Worm (Caenorhabditis elegans): ENCODE measurements around the gene F07C3.3.

Gene F07C3.3

DNA sequence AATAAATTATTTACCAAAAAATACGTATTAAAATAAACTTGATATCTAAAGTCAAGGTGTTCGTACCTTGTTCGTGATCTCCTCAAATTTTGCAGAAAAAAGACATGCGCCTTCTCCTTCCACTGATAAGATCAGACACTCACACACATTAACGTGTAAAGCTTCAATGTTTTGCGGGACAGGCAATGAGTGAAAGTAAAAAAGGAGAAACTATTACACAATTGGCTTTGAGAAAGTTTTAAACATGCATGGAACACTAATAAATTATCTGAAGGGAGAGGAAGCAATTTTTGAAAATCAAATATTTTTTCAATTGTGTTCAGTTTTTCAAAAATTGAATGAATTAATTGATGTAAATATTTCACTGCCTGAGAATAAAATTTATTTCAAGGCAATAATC is 7.2 kb downstream of the F07C3.3 start:
- TF ChIP-seq zim-3 (tag; optimal IDR thresholded peaks at IDR 0.05) (no peak), tbx-9 (tag; optimal IDR thresholded peaks at IDR 0.05; ENCODE audit: borderline replicate concordance) (no peak), lsl-1 (GFP tag; optimal IDR thresholded peaks at IDR 0.05) (no peak), B0336.3 (GFP tag; IDR thresholded peaks at IDR 0.05) (no peak), nfya-2 (GFP tag; IDR thresholded peaks at IDR 0.05) (no peak)

DNA sequence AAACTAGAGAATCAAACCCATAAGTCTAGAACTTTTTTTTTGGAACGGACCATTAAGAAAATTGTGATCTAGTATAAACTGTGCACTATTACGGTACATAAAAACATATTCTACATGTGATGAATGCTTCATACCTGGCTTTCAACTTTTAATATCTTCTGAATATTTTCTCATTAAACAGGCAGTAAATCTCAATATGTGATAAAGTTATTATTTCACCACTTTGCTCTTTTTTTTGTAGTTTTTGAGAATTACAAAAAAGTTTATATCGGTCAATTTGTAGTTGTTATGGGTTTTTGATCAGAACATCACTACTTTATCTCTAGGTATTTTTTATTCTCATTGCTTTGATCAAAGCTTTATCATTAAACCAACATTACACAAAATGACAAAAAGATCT is 7.8 kb downstream of the F07C3.3 start:
- no peak for TF ChIP-seq Y79H2A.3 (GFP tag; conservative IDR thresholded peaks at IDR 0.05)
- TF ChIP-seq Y95B8A.8 (GFP tag; IDR thresholded peaks at IDR 0.05): no peak
- TF ChIP-seq nhr-90 (tag; optimal IDR thresholded peaks at IDR 0.05): no peak
- no peak for TF ChIP-seq F57A8.1 (GFP tag; optimal IDR thresholded peaks at IDR 0.05)
- TF ChIP-seq madf-6 (GFP tag; IDR thresholded peaks at IDR 0.05): no peak
- TF ChIP-seq F52B5.7 (tag; optimal IDR thresholded peaks at IDR 0.05): no peak
- no peak for TF ChIP-seq D2030.7 (GFP tag; IDR thresholded peaks at IDR 0.05)
- no peak for TF ChIP-seq lin-26 (GFP tag; IDR thresholded peaks at IDR 0.05)
- no peak for TF ChIP-seq ceh-79 (tag; optimal IDR thresholded peaks at IDR 0.05)
- TF ChIP-seq pbrm-1 (GFP tag; IDR thresholded peaks at IDR 0.05): no peak
- TF ChIP-seq tbp1 (GFP tag; optimal IDR thresholded peaks at IDR 0.05): no peak
- TF ChIP-seq ZK185.1 (tag; optimal IDR thresholded peaks at IDR 0.05; ENCODE audit: poor library complexity, severe bottlenecking): no peak
- no peak for TF ChIP-seq ceh-40 (GFP tag; IDR thresholded peaks at IDR 0.05)
- no peak for TF ChIP-seq dox-1 (GFP tag; IDR thresholded peaks at IDR 0.05)
- TF ChIP-seq snpc-1.1 (tag; optimal IDR thresholded peaks at IDR 0.05; ENCODE audit: insufficient read depth): no peak
- no peak for TF ChIP-seq cebp-1 (GFP tag; IDR thresholded peaks at IDR 0.05)
- no peak for TF ChIP-seq cebp-1 (tag; optimal IDR thresholded peaks at IDR 0.05)

DNA sequence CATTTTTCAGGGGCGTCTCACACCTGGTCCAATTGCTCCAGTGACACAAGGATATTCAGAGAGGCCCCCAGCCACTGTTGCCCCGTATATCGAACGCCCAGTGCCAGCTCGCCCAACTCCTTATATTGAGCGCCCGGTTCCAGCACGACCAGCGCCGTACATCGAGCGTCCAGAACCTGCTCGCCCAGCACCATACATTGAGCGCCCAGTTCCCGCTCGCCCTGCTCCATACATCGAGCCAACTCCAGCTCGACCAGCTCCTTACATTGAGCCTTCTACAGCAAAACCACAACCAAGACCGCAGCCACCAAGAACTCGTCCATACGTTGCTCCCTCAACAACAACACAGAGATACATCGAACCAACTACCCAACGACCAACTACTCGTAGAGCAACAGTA is 9.4 kb downstream of the F07C3.3 start:
- TF ChIP-seq zfh-2 (GFP tag; conservative IDR thresholded peaks at IDR 0.05): peak; percentile 78
- no peak for TF ChIP-seq F57A8.1 (GFP tag; optimal IDR thresholded peaks at IDR 0.05)

DNA sequence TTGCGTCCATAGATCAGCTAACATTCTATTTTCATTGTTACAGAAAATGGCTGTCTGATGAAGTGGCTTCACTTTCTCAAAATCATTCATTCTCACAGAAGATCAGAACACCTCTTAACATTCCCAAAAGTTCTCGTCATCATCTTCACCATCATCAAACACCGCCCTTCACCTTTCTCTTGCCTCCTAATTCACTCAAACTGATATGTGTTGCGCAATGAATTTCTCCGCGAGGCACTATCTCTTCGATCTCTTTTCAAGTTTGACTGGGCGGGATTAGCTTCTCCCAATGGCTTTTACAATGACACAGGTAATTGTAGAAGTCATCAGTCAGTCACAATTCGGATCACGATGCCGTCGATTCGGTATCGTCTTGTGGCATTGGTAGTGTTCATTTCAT is 10.6 kb downstream of the F07C3.3 start, which contains the start of gene grd-6:
Gene grd-6 (plus strand): TSS at position 301 of the 400 bp plus-strand sequence.
- TF ChIP-seq F57C9.4 (tag; optimal IDR thresholded peaks at IDR 0.05) (no peak), ztf-28 (GFP tag; IDR thresholded peaks at IDR 0.05) (no peak), lin-54 (GFP tag; optimal IDR thresholded peaks at IDR 0.05) (no peak), lsy-27 (tag; optimal IDR thresholded peaks at IDR 0.05; ENCODE audit: borderline replicate concordance, insufficient read depth) (no peak), ceh-27 (GFP tag; optimal IDR thresholded peaks at IDR 0.05) (no peak), cebp-1 (GFP tag; IDR thresholded peaks at IDR 0.05) (no peak), cebp-1 (tag; optimal IDR thresholded peaks at IDR 0.05) (no peak), lin-40 (tag; optimal IDR thresholded peaks at IDR 0.05) (no peak), tlf-1 (GFP tag; optimal IDR thresholded peaks at IDR 0.05) (no peak), sptf-2 (GFP tag; optimal IDR thresholded peaks at IDR 0.05) (no peak), rcor-1 (GFP tag; IDR thresholded peaks at IDR 0.05) (no peak), F55B11.4 (tag; optimal IDR thresholded peaks at IDR 0.05; ENCODE audit: borderline replicate concordance, insufficient read depth) (no peak), attf-6 (GFP tag; IDR thresholded peaks at IDR 0.05) (no peak), lag-1 (GFP tag; IDR thresholded peaks at IDR 0.05) (no peak), ceh-100 (GFP tag; IDR thresholded peaks at IDR 0.05) (no peak), xnd-1 (tag; optimal IDR thresholded peaks at IDR 0.05) (no peak)
